Fruit fly (Drosophila melanogaster): ENCODE data around the gene Lasp.

The Lasp gene

dm6 chr3L:16645323-16645982, 66.0 kb downstream of the Lasp start:
- TF ChIP-seq CG17801 (GFP tag; optimal IDR thresholded peaks at IDR 0.05; ENCODE audit: partially characterized antibody) = no peak

- TF ChIP-seq CG17801 (GFP tag; optimal IDR thresholded peaks at IDR 0.05; ENCODE audit: partially characterized antibody) = no peak
Measured at dm6 chr3L:16644505-16644904, 67.0 kb downstream of the Lasp start.

- peak; percentile 34 for TF ChIP-seq CG17801 (GFP tag; optimal IDR thresholded peaks at IDR 0.05; ENCODE audit: partially characterized antibody)
Measured at dm6 chr3L:16642954-16643353, 68.5 kb downstream of the Lasp start.

- no peak for TF ChIP-seq CG17801 (GFP tag; optimal IDR thresholded peaks at IDR 0.05; ENCODE audit: partially characterized antibody)
Measured at dm6 chr3L:16642088-16642507, 69.4 kb downstream of the Lasp start.

dm6 chr3L:16641094-16641493, 70.4 kb downstream of the Lasp start:
- TF ChIP-seq CG17801 (GFP tag; optimal IDR thresholded peaks at IDR 0.05; ENCODE audit: partially characterized antibody) = no peak

- no peak for TF ChIP-seq CG17801 (GFP tag; optimal IDR thresholded peaks at IDR 0.05; ENCODE audit: partially characterized antibody)
Measured at dm6 chr3L:16640509-16641068, 70.9 kb downstream of the Lasp start.

dm6 chr3L:16638639-16639388, 72.7 kb downstream of the Lasp start:
- TF ChIP-seq CG17801 (GFP tag; optimal IDR thresholded peaks at IDR 0.05; ENCODE audit: partially characterized antibody) = no peak

- no peak for TF ChIP-seq CG17801 (GFP tag; optimal IDR thresholded peaks at IDR 0.05; ENCODE audit: partially characterized antibody)
Measured at dm6 chr3L:16635566-16636210, 75.8 kb downstream of the Lasp start.

dm6 chr3L:16634529-16634928, 76.9 kb downstream of the Lasp start:
- TF ChIP-seq CG17801 (GFP tag; optimal IDR thresholded peaks at IDR 0.05; ENCODE audit: partially characterized antibody) = no peak

- no peak for TF ChIP-seq CG17801 (GFP tag; optimal IDR thresholded peaks at IDR 0.05; ENCODE audit: partially characterized antibody)
Measured at dm6 chr3L:16634091-16634490, 77.4 kb downstream of the Lasp start.

- no peak for TF ChIP-seq CG17801 (GFP tag; optimal IDR thresholded peaks at IDR 0.05; ENCODE audit: partially characterized antibody)
Measured at dm6 chr3L:16631844-16632537, 79.5 kb downstream of the Lasp start.

dm6 chr3L:16629793-16630192, 81.7 kb downstream of the Lasp start:
- TF ChIP-seq CG17801 (GFP tag; optimal IDR thresholded peaks at IDR 0.05; ENCODE audit: partially characterized antibody) = no peak
